Worm (Caenorhabditis elegans) whole organism, L1 larva: ENCODE measurements around the gene Y73B6BL.288.

Experiments
- F16B12.6 ChIP-seq: fragments of 150-350 bp; optimal IDR thresholded peaks from 2 replicates; lab custom pipeline; 2014; ENCODE audit warnings: missing biosample characterization, missing genetic modification characterization
- aha-1 ChIP-seq: fragments of 150-350 bp; optimal IDR thresholded peaks from 2 replicates; lab custom pipeline; 2014; ENCODE audit warnings: missing biosample characterization, missing genetic modification characterization
- ama-1 ChIP-seq: fragments of 150-350 bp; optimal IDR thresholded peaks from 2 replicates; lab custom pipeline; 2014
- ceh-63 ChIP-seq: fragments of 200-800 bp; sonication (Bioruptor generic); optimal IDR thresholded peaks from 2 replicates; lab custom pipeline; 2018; ENCODE audit warnings: mild to moderate bottlenecking, missing genetic modification characterization, missing compliant biosample characterization
- ceh-82 ChIP-seq, 3 experiments: fragments of 150-350 bp in 1 of 3; sonication (generic microtip) in 2 of 3; optimal IDR thresholded peaks; 2 replicates each; lab custom pipeline; 2014 to 2017; ENCODE audit warnings: missing biosample characterization in 3 of 3, missing genetic modification characterization in 3 of 3
- ceh-90 ChIP-seq: sonication (generic microtip); optimal IDR thresholded peaks from 2 replicates; lab custom pipeline; 2016; ENCODE audit warnings: missing genetic modification characterization, missing compliant biosample characterization
- ces-1 ChIP-seq: fragments of 150-350 bp; optimal IDR thresholded peaks from 2 replicates; lab custom pipeline; 2014; ENCODE audit warnings: missing biosample characterization, missing genetic modification reagents, missing genetic modification characterization
- dsc-1 ChIP-seq: sonication (generic microtip); optimal IDR thresholded peaks from 2 replicates; lab custom pipeline; 2016; ENCODE audit warnings: mild to moderate bottlenecking, missing genetic modification characterization, missing compliant biosample characterization
- efl-1 ChIP-seq, 4 experiments: fragments of 150-350 bp; optimal IDR thresholded peaks in 3 of 4; peaks in 1 of 4; 1 replicate in 1 of 4; 2 replicates in 3 of 4; lab custom pipeline; 2014; ENCODE audit warnings: missing biosample characterization in 2 of 4, missing genetic modification characterization in 2 of 4, missing genetic modification reagents in 2 of 4
- egl-13 ChIP-seq: sonication (generic microtip); optimal IDR thresholded peaks from 2 replicates; lab custom pipeline; 2016; ENCODE audit warnings: missing genotype, missing genetic modification reagents, missing genetic modification characterization, missing compliant biosample characterization
- egl-27 ChIP-seq, 2 experiments: fragments of 150-350 bp in 1 of 2; sonication (generic microtip); optimal IDR thresholded peaks; 3 replicates each; lab custom pipeline; 2017 to 2018; ENCODE audit warnings: missing biosample characterization in 2 of 2, missing genetic modification characterization in 2 of 2, missing genetic modification reagents in 2 of 2
- elt-2 ChIP-seq: sonication (generic microtip); optimal IDR thresholded peaks from 2 replicates; lab custom pipeline; 2016; ENCODE audit warnings: missing genetic modification characterization, mild to moderate bottlenecking, inconsistent platforms, missing compliant biosample characterization, missing genetic modification reagents
- elt-3 ChIP-seq, 6 experiments: fragments of 150-350 bp in 1 of 6; sonication (generic microtip); optimal IDR thresholded peaks; 2 replicates each; lab custom pipeline; 2017 to 2018; ENCODE audit warnings: missing biosample characterization in 6 of 6, missing genetic modification characterization in 6 of 6, inconsistent platforms in 1 of 6
- ets-5 ChIP-seq: fragments of 200-800 bp; sonication (Bioruptor generic); IDR thresholded peaks from 2 replicates; pipeline ENCODE4 v1.3.6; 2022; ENCODE audit warnings: missing genetic modification characterization, missing compliant biosample characterization
- fkh-4 ChIP-seq: sonication (generic microtip); optimal IDR thresholded peaks from 2 replicates; lab custom pipeline; 2016; ENCODE audit warnings: missing compliant biosample characterization, missing genetic modification characterization, borderline replicate concordance
- hlh-17 ChIP-seq: fragments of 200-800 bp; sonication (Bioruptor generic); optimal IDR thresholded peaks from 2 replicates; lab custom pipeline; 2018; ENCODE audit warnings: missing genetic modification characterization, mild to moderate bottlenecking, missing compliant biosample characterization, moderate library complexity, borderline replicate concordance
- hlh-4 ChIP-seq: sonication (generic microtip); optimal IDR thresholded peaks from 2 replicates; lab custom pipeline; 2016; ENCODE audit warnings: mild to moderate bottlenecking, missing genetic modification characterization, missing compliant biosample characterization
- hpl-2 ChIP-seq: fragments of 150-350 bp; optimal IDR thresholded peaks from 2 replicates; lab custom pipeline; 2014; ENCODE audit warnings: missing biosample characterization, missing genetic modification reagents, missing genetic modification characterization
- irx-1 ChIP-seq: sonication (generic microtip); optimal IDR thresholded peaks from 2 replicates; lab custom pipeline; 2016; ENCODE audit warnings: missing genetic modification characterization, missing compliant biosample characterization
- isw-1 ChIP-seq: fragments of 200-800 bp; sonication (Bioruptor generic); IDR thresholded peaks from 2 replicates; pipeline ENCODE4 v1.3.6; 2022; ENCODE audit warnings: missing genetic modification characterization, missing compliant biosample characterization
- jun-1 ChIP-seq: fragments of 150-350 bp; optimal IDR thresholded peaks from 2 replicates; lab custom pipeline; 2014; ENCODE audit warnings: missing biosample characterization, missing genetic modification reagents, missing genetic modification characterization
- lin-13 ChIP-seq: fragments of 150-350 bp; optimal IDR thresholded peaks from 2 replicates; lab custom pipeline; 2014; ENCODE audit warnings: missing biosample characterization, missing genetic modification reagents, missing genetic modification characterization
- lin-15B ChIP-seq: fragments of 150-350 bp; sonication (generic microtip); optimal IDR thresholded peaks from 3 replicates; lab custom pipeline; 2014; ENCODE audit warnings: missing biosample characterization, missing genetic modification characterization
- lin-35 ChIP-seq, 2 experiments: fragments of 150-350 bp; optimal IDR thresholded peaks; 2 replicates each; lab custom pipeline; 2014; ENCODE audit warnings: missing biosample characterization in 2 of 2, missing genetic modification characterization in 2 of 2, missing genetic modification reagents in 2 of 2
- lir-3 ChIP-seq: sonication (generic microtip); optimal IDR thresholded peaks from 2 replicates; lab custom pipeline; 2016; ENCODE audit warnings: mild to moderate bottlenecking, missing genetic modification characterization, moderate library complexity, missing compliant biosample characterization; ENCODE audit not compliant: poor library complexity
- lsy-2 ChIP-seq, 2 experiments: fragments of 150-350 bp; optimal IDR thresholded peaks; 2 replicates each; lab custom pipeline; 2014; ENCODE audit warnings: missing biosample characterization in 2 of 2, missing genetic modification characterization in 2 of 2
- mab-9 ChIP-seq: fragments of 200-800 bp; sonication (Bioruptor generic); IDR thresholded peaks from 2 replicates; pipeline ENCODE4 v1.3.6; 2022; ENCODE audit warnings: missing genetic modification reagents, missing genetic modification characterization, missing compliant biosample characterization
- mep-1 ChIP-seq: fragments of 150-350 bp; optimal IDR thresholded peaks from 2 replicates; lab custom pipeline; 2014; ENCODE audit warnings: missing biosample characterization, missing genetic modification characterization
- nhr-12 ChIP-seq: sonication (generic microtip); optimal IDR thresholded peaks from 2 replicates; lab custom pipeline; 2017; ENCODE audit warnings: missing biosample characterization, missing genetic modification characterization
- nhr-19 ChIP-seq: fragments of 200-800 bp; sonication (Bioruptor generic); conservative IDR thresholded peaks from 2 replicates; pipeline ENCODE4 v1.3.6; 2022; ENCODE audit warnings: missing genetic modification characterization, missing compliant biosample characterization
- nhr-20 ChIP-seq: sonication (generic microtip); optimal IDR thresholded peaks from 2 replicates; lab custom pipeline; 2016; ENCODE audit warnings: mild to moderate bottlenecking, missing genetic modification characterization, missing compliant biosample characterization
- nhr-237 ChIP-seq: fragments of 150-350 bp; optimal IDR thresholded peaks from 2 replicates; lab custom pipeline; 2014; ENCODE audit warnings: missing biosample characterization, missing genetic modification characterization
- nhr-28 ChIP-seq: fragments of 150-350 bp; optimal IDR thresholded peaks from 2 replicates; lab custom pipeline; 2014; ENCODE audit warnings: missing biosample characterization, missing genetic modification characterization
- nhr-47 ChIP-seq: sonication (generic microtip); optimal IDR thresholded peaks from 2 replicates; lab custom pipeline; 2016; ENCODE audit warnings: mild to moderate bottlenecking, missing genetic modification characterization, moderate library complexity, missing compliant biosample characterization
- nhr-71 ChIP-seq: sonication (generic microtip); optimal IDR thresholded peaks from 2 replicates; lab custom pipeline; 2016; ENCODE audit warnings: mild to moderate bottlenecking, missing genetic modification characterization, moderate library complexity, missing compliant biosample characterization
- nhr-77 ChIP-seq: fragments of 150-350 bp; optimal IDR thresholded peaks from 2 replicates; lab custom pipeline; 2014; ENCODE audit warnings: missing biosample characterization, missing genetic modification characterization
- nhr-85 ChIP-seq: sonication (generic microtip); peaks from one replicate; lab custom pipeline; 2016; ENCODE audit warnings: missing genetic modification characterization, inconsistent platforms, missing compliant biosample characterization
- nhr-90 ChIP-seq: sonication (generic microtip); optimal IDR thresholded peaks from 2 replicates; lab custom pipeline; 2016; ENCODE audit warnings: mild to moderate bottlenecking, missing genetic modification characterization, missing compliant biosample characterization; ENCODE audit not compliant: poor library complexity
- pag-3 ChIP-seq: sonication (generic microtip); optimal IDR thresholded peaks from 2 replicates; lab custom pipeline; 2017; ENCODE audit warnings: missing genetic modification characterization, mild to moderate bottlenecking, missing compliant biosample characterization, antibody characterized with exemption, borderline replicate concordance; ENCODE audit not compliant: insufficient read depth
- pax-3 ChIP-seq: fragments of 200-800 bp; sonication (Bioruptor generic); optimal IDR thresholded peaks from 2 replicates; lab custom pipeline; 2018; ENCODE audit warnings: mild to moderate bottlenecking, missing genetic modification characterization, moderate library complexity, missing compliant biosample characterization
- rnt-1 ChIP-seq: sonication (generic microtip); optimal IDR thresholded peaks from 2 replicates; lab custom pipeline; 2016; ENCODE audit warnings: mild to moderate bottlenecking, missing genetic modification characterization, moderate library complexity, missing compliant biosample characterization
- snu-23 ChIP-seq: sonication (generic microtip); optimal IDR thresholded peaks from 2 replicates; lab custom pipeline; 2016; ENCODE audit warnings: missing genetic modification characterization, missing compliant biosample characterization
- sox-4 ChIP-seq: sonication (generic microtip); optimal IDR thresholded peaks from 2 replicates; lab custom pipeline; 2016; ENCODE audit warnings: missing genetic modification characterization, missing compliant biosample characterization
- sptf-1 ChIP-seq: fragments of 150-350 bp; optimal IDR thresholded peaks from 2 replicates; lab custom pipeline; 2014; ENCODE audit warnings: missing biosample characterization, missing genetic modification characterization
- swsn-7 ChIP-seq: sonication (generic microtip); optimal IDR thresholded peaks from 2 replicates; lab custom pipeline; 2016; ENCODE audit warnings: missing genetic modification characterization, missing compliant biosample characterization
- tbx-2 ChIP-seq: sonication (generic microtip); optimal IDR thresholded peaks from 2 replicates; lab custom pipeline; 2016; ENCODE audit warnings: missing genetic modification characterization, missing compliant biosample characterization
- unc-130 ChIP-seq: fragments of 150-350 bp; optimal IDR thresholded peaks from 2 replicates; lab custom pipeline; 2017; ENCODE audit warnings: missing biosample characterization, missing genetic modification characterization, inconsistent platforms
- unc-30 ChIP-seq: sonication (generic microtip); optimal IDR thresholded peaks from 2 replicates; lab custom pipeline; 2017; ENCODE audit warnings: missing biosample characterization, missing genetic modification characterization
- unc-86 ChIP-seq: sonication (generic microtip); optimal IDR thresholded peaks from 2 replicates; lab custom pipeline; 2016; ENCODE audit warnings: missing genetic modification characterization, missing compliant biosample characterization
- zag-1 ChIP-seq: fragments of 150-350 bp; optimal IDR thresholded peaks from 2 replicates; lab custom pipeline; 2014; ENCODE audit warnings: missing biosample characterization, missing genetic modification characterization
- zip-4 ChIP-seq: fragments of 200-800 bp; sonication (Bioruptor generic); optimal IDR thresholded peaks from 2 replicates; lab custom pipeline; 2018; ENCODE audit warnings: mild to moderate bottlenecking, missing genetic modification characterization, moderate library complexity, missing compliant biosample characterization

The Y73B6BL.288 gene

ce11 chrIV:6372267-6372666 lies 29.9 kb upstream of the Y73B6BL.288 start:
- TF ChIP-seq egl-13 (tag; lab: Kevin White, UChicago): no peak
- TF ChIP-seq ceh-82 (tag; optimal IDR thresholded peaks at IDR 0.05; lab: Kevin White, UChicago): no peak
- no peak for TF ChIP-seq zip-4 (GFP tag; lab: Kevin White, UChicago)
- no peak for TF ChIP-seq unc-30
- TF ChIP-seq nhr-90 (tag; lab: Kevin White, UChicago): no peak
- no peak for TF ChIP-seq ceh-63 (GFP tag; lab: Kevin White, UChicago)
- TF ChIP-seq nhr-12 (tag; lab: Kevin White, UChicago): no peak
- TF ChIP-seq lir-3 (tag; lab: Kevin White, UChicago): no peak
- no peak for TF ChIP-seq rnt-1
- TF ChIP-seq mab-9: no peak
- no peak for TF ChIP-seq aha-1 (tag; lab: Kevin White, UChicago)
- TF ChIP-seq lin-15B: no peak
- no peak for TF ChIP-seq elt-3 (tag; optimal IDR thresholded peaks at IDR 0.05; lab: Kevin White, UChicago)
- TF ChIP-seq, all 84 proteins: peak for 0

ce11 chrIV:6369489-6369888 lies 27.2 kb upstream of the Y73B6BL.288 start:
- TF ChIP-seq hpl-2 (GFP tag; lab: Kevin White, UChicago) (no peak), sptf-1 (no peak), nhr-71 (tag; lab: Kevin White, UChicago) (peak; percentile 58), hlh-4 (tag; lab: Kevin White, UChicago) (no peak), elt-2 (tag; lab: Kevin White, UChicago) (peak; percentile 28), snu-23 (GFP tag; lab: Kevin White, UChicago) (peak; percentile 37), efl-1 (optimal IDR thresholded peaks at IDR 0.05; lab: Kevin White, UChicago) (peak; percentile 90 to 92), efl-1 (GFP tag; optimal IDR thresholded peaks at IDR 0.05 in 1 of 2; lab: Kevin White, UChicago) (peak; percentile 89 to 99), tbx-2 (peak; percentile 7), nhr-85 (tag; lab: Kevin White, UChicago) (peak; percentile 80), ets-5 (GFP tag; lab: Robert Waterston, UW) (no peak), nhr-77 (tag; lab: Kevin White, UChicago) (no peak), unc-130 (tag; lab: Kevin White, UChicago) (no peak), nhr-19 (GFP tag; lab: Robert Waterston, UW) (peak; percentile 29; the same call in 1 of the 2 replicates), lin-13 (GFP tag; lab: Kevin White, UChicago) (no peak), lin-35 (GFP tag; optimal IDR thresholded peaks at IDR 0.05; lab: Kevin White, UChicago) (peak; percentile 75 to 91), pax-3 (tag; lab: Kevin White, UChicago) (no peak), zag-1 (tag; lab: Kevin White, UChicago) (no peak), isw-1 (GFP tag; lab: Robert Waterston, UW) (no peak), irx-1 (tag; lab: Kevin White, UChicago) (peak; percentile 59), sox-4 (tag; lab: Kevin White, UChicago) (peak; percentile 5), egl-27 (tag; optimal IDR thresholded peaks at IDR 0.05; lab: Kevin White, UChicago) (no peak), unc-30 (no peak), dsc-1 (tag; lab: Kevin White, UChicago) (peak; percentile 36), nhr-237 (no peak), aha-1 (tag; lab: Kevin White, UChicago) (no peak), ces-1 (GFP tag; lab: Kevin White, UChicago) (no peak), nhr-47 (tag; lab: Kevin White, UChicago) (peak; percentile 56), unc-86 (tag; lab: Kevin White, UChicago) (no peak), jun-1 (tag; lab: Kevin White, UChicago) (no peak), F16B12.6 (tag; lab: Kevin White, UChicago) (no peak), ceh-90 (tag; lab: Kevin White, UChicago) (peak; percentile 77), nhr-20 (tag; lab: Kevin White, UChicago) (peak; percentile 22), ama-1 (lab: Kevin White, UChicago) (no peak), nhr-90 (tag; lab: Kevin White, UChicago) (peak; percentile 57), rnt-1 (peak; percentile 70), lsy-2 (tag; optimal IDR thresholded peaks at IDR 0.05; lab: Kevin White, UChicago) (peak in 1 of 2 experiments; percentile 52), hlh-17 (GFP tag; lab: Kevin White, UChicago) (no peak), fkh-4 (peak; percentile 7), swsn-7 (tag; lab: Kevin White, UChicago) (peak; percentile 26), mep-1 (tag; lab: Kevin White, UChicago) (no peak), pag-3 (tag; lab: Kevin White, UChicago) (no peak), nhr-28 (no peak)
